Fruit fly (Drosophila melanogaster) whole organism, embryonic: ENCODE measurements around the gene CG14439.

Source experiments
- Antp ChIP-seq: fragments of 200-800 bp; sonication (Bioruptor generic); optimal IDR thresholded peaks from 3 replicates; lab custom pipeline; 2016; ENCODE audit warnings: missing biosample characterization, missing genetic modification characterization
- CG11723 ChIP-seq: fragments of 200-800 bp; sonication (Bioruptor generic); optimal IDR thresholded peaks from 2 replicates; lab custom pipeline; 2017; ENCODE audit warnings: missing biosample characterization, mild to moderate bottlenecking, missing genetic modification characterization
- CG12104 ChIP-seq: fragments of 200-800 bp; sonication (Bioruptor generic); optimal IDR thresholded peaks from 3 replicates; lab custom pipeline; 2016; ENCODE audit warnings: missing biosample characterization, missing genetic modification characterization
- CG12942 ChIP-seq: fragments of 200-800 bp; sonication (Bioruptor generic); optimal IDR thresholded peaks from 3 replicates; lab custom pipeline; 2016; ENCODE audit warnings: missing biosample characterization, missing genetic modification characterization
- CG15073 ChIP-seq: fragments of 200-800 bp; sonication (Bioruptor generic); optimal IDR thresholded peaks from 2 replicates; lab custom pipeline; 2016; ENCODE audit warnings: missing biosample characterization, missing genetic modification characterization
- CG17385 ChIP-seq: fragments of 200-800 bp; sonication (Bioruptor generic); optimal IDR thresholded peaks from 3 replicates; lab custom pipeline; 2018; ENCODE audit warnings: missing biosample characterization, mild to moderate bottlenecking, missing genetic modification characterization
- CG1832 ChIP-seq: fragments of 200-800 bp; sonication (Bioruptor generic); optimal IDR thresholded peaks from 2 replicates; lab custom pipeline; 2017; ENCODE audit warnings: missing biosample characterization, mild to moderate bottlenecking, missing genetic modification characterization, inconsistent platforms
- CG3065 ChIP-seq: fragments of 200-800 bp; sonication (Bioruptor generic); optimal IDR thresholded peaks from 2 replicates; lab custom pipeline; 2016; ENCODE audit warnings: missing biosample characterization, missing genetic modification characterization
- CG3163 ChIP-seq: fragments of 200-800 bp; sonication (Bioruptor generic); optimal IDR thresholded peaks from 3 replicates; lab custom pipeline; 2016; ENCODE audit warnings: missing biosample characterization, missing genetic modification characterization
- CG3726 ChIP-seq: fragments of 200-800 bp; sonication (Bioruptor generic); IDR thresholded peaks from 3 replicates; pipeline ENCODE4, ENCODE4 v1.3.6; 2022; ENCODE audit warnings: missing biosample characterization, missing genetic modification characterization
- CG42726 ChIP-seq: fragments of 200-800 bp; sonication (Bioruptor generic); IDR thresholded peaks from 2 replicates; pipeline ENCODE4 v1.3.6; 2022; ENCODE audit warnings: missing biosample characterization, missing genetic modification characterization; ENCODE audit not compliant: partially characterized antibody
- CG4820 ChIP-seq: fragments of 200-800 bp; sonication (Bioruptor generic); optimal IDR thresholded peaks from 3 replicates; lab custom pipeline; 2016; ENCODE audit warnings: missing biosample characterization, missing genetic modification characterization
- CG6175 ChIP-seq: fragments of 200-800 bp; sonication (Bioruptor generic); IDR thresholded peaks from 3 replicates; pipeline ENCODE4 v1.3.6; 2022; ENCODE audit warnings: missing biosample characterization, missing genetic modification characterization
- CG6791 ChIP-seq: fragments of 200-800 bp; sonication (Bioruptor generic); IDR thresholded peaks from 3 replicates; pipeline ENCODE4 v1.3.6; 2022; ENCODE audit warnings: missing biosample characterization, missing genetic modification characterization; ENCODE audit not compliant: partially characterized antibody
- CG8290 ChIP-seq, 3 experiments: fragments of 200-800 bp; sonication (Bioruptor generic); optimal IDR thresholded peaks; 2 replicates each; lab custom pipeline; 2016 to 2019; ENCODE audit warnings: missing biosample characterization in 3 of 3, missing genetic modification characterization in 3 of 3, mild to moderate bottlenecking in 2 of 3, moderate library complexity in 1 of 3
- D ChIP-seq, 2 experiments: fragments of 200-800 bp in 1 of 2; fragments of >200 bp in 1 of 2; sonication (Bioruptor generic) in 1 of 2; optimal IDR thresholded peaks; 2 replicates in 1 of 2; 3 replicates in 1 of 2; lab custom pipeline; 2017; ENCODE audit warnings: mild to moderate bottlenecking in 1 of 2, missing biosample characterization in 1 of 2, missing genetic modification characterization in 1 of 2, missing genetic modification reagents in 1 of 2
- HLH3B ChIP-seq: fragments of 200-800 bp; sonication (Bioruptor generic); IDR thresholded peaks from 2 replicates; pipeline ENCODE4 v1.3.6; 2022; ENCODE audit warnings: missing biosample characterization, missing genetic modification characterization
- HLH4C ChIP-seq: fragments of 200-800 bp; sonication (Bioruptor generic); IDR thresholded peaks from 3 replicates; pipeline ENCODE4 v1.3.6; 2022; ENCODE audit warnings: missing biosample characterization, missing genetic modification characterization; ENCODE audit not compliant: partially characterized antibody
- HmgZ ChIP-seq: fragments of 200-800 bp; sonication (Bioruptor generic); optimal IDR thresholded peaks from 2 replicates; lab custom pipeline; 2018; ENCODE audit warnings: missing biosample characterization, mild to moderate bottlenecking, missing genetic modification characterization
- Hmr ChIP-seq: fragments of 200-800 bp; sonication (Bioruptor generic); optimal IDR thresholded peaks from 3 replicates; lab custom pipeline; 2017; ENCODE audit warnings: mild to moderate bottlenecking, missing biosample characterization, missing genetic modification reagents, missing genetic modification characterization
- Sox100B ChIP-seq: fragments of 200-800 bp; sonication (Bioruptor generic); optimal IDR thresholded peaks from 3 replicates; lab custom pipeline; 2018; ENCODE audit warnings: missing biosample characterization, mild to moderate bottlenecking, missing genetic modification characterization
- Spps ChIP-seq: fragments of 200-800 bp; sonication (Bioruptor generic); optimal IDR thresholded peaks from 2 replicates; lab custom pipeline; 2018; ENCODE audit warnings: missing biosample characterization, mild to moderate bottlenecking, missing genetic modification characterization
- Trl ChIP-seq, 3 experiments: fragments of >200 bp in 2 of 3; fragments of 200-800 bp in 1 of 3; sonication (Bioruptor generic) in 1 of 3; optimal IDR thresholded peaks; 2 replicates in 1 of 3; 3 replicates in 2 of 3; lab custom pipeline; 2016 to 2017; ENCODE audit warnings: missing biosample characterization in 1 of 3, missing genetic modification characterization in 1 of 3
- bsh ChIP-seq, 2 experiments: fragments of 200-800 bp; sonication (Bioruptor generic); optimal IDR thresholded peaks; 2 replicates each; lab custom pipeline; 2017 to 2018; ENCODE audit warnings: mild to moderate bottlenecking in 2 of 2, missing biosample characterization in 2 of 2, missing genetic modification characterization in 2 of 2, moderate library complexity in 1 of 2
- cato ChIP-seq: fragments of 200-800 bp; sonication (Bioruptor generic); optimal IDR thresholded peaks from 2 replicates; lab custom pipeline; 2016; ENCODE audit warnings: missing biosample characterization, missing genetic modification characterization, borderline replicate concordance
- caup ChIP-seq: fragments of 200-800 bp; sonication (Bioruptor generic); optimal IDR thresholded peaks from 3 replicates; lab custom pipeline; 2017; ENCODE audit warnings: missing biosample characterization, mild to moderate bottlenecking, missing genetic modification characterization, moderate library complexity; ENCODE audit not compliant: severe bottlenecking
- crol ChIP-seq: fragments of 200-800 bp; sonication (Bioruptor generic); IDR thresholded peaks from 2 replicates; pipeline ENCODE4 v1.3.6; 2022; ENCODE audit warnings: missing biosample characterization, missing genetic modification characterization
- crp ChIP-seq, 2 experiments: fragments of 200-800 bp; sonication (Bioruptor generic); optimal IDR thresholded peaks; 2 replicates in 1 of 2; 3 replicates in 1 of 2; lab custom pipeline; 2017; ENCODE audit warnings: missing biosample characterization in 2 of 2, missing genetic modification characterization in 2 of 2, mild to moderate bottlenecking in 1 of 2, moderate library complexity in 1 of 2
- en ChIP-seq: fragments of 200-800 bp; sonication (Bioruptor generic); optimal IDR thresholded peaks from 2 replicates; lab custom pipeline; 2016; ENCODE audit warnings: missing biosample characterization, missing genetic modification characterization
- esg ChIP-seq: fragments of 200-800 bp; sonication (Bioruptor generic); conservative IDR thresholded peaks from 2 replicates; pipeline ENCODE4 v1.3.6; 2022; ENCODE audit warnings: missing biosample characterization, missing genetic modification characterization
- eyg ChIP-seq: fragments of 200-800 bp; sonication (Bioruptor generic); optimal IDR thresholded peaks from 3 replicates; lab custom pipeline; 2016; ENCODE audit warnings: missing biosample characterization, missing genetic modification characterization
- gcm2 ChIP-seq: fragments of 200-800 bp; sonication (Bioruptor generic); optimal IDR thresholded peaks from 2 replicates; lab custom pipeline; 2016; ENCODE audit warnings: missing biosample characterization, missing genetic modification characterization
- ham ChIP-seq: fragments of 200-800 bp; sonication (Bioruptor generic); IDR thresholded peaks from 2 replicates; pipeline ENCODE4 v1.3.6; 2022; ENCODE audit warnings: missing biosample characterization, missing genetic modification characterization
- hb ChIP-seq: fragments of 200-800 bp; sonication (Bioruptor generic); IDR thresholded peaks from 3 replicates; pipeline ENCODE4 v1.3.6; 2022; ENCODE audit warnings: missing biosample characterization, missing genetic modification characterization; ENCODE audit not compliant: partially characterized antibody
- hth ChIP-seq: fragments of >200 bp; optimal IDR thresholded peaks from 2 replicates; lab custom pipeline; 2017; ENCODE audit warnings: inconsistent platforms
- insv ChIP-seq, 2 experiments: fragments of 200-800 bp; sonication (Bioruptor generic); optimal IDR thresholded peaks; 3 replicates each; lab custom pipeline; 2016 to 2018; ENCODE audit warnings: missing biosample characterization in 2 of 2, missing genetic modification characterization in 2 of 2
- kay ChIP-seq: fragments of 200-800 bp; sonication (Bioruptor generic); optimal IDR thresholded peaks from 2 replicates; lab custom pipeline; 2016; ENCODE audit warnings: missing biosample characterization, missing genetic modification characterization
- lmd ChIP-seq: fragments of 200-800 bp; sonication (Bioruptor generic); IDR thresholded peaks from 2 replicates; pipeline ENCODE4 v1.3.6; 2022; ENCODE audit warnings: missing biosample characterization, missing genetic modification characterization
- lov ChIP-seq, 2 experiments: fragments of 200-800 bp in 1 of 2; fragments of >200 bp in 1 of 2; sonication (Bioruptor generic) in 1 of 2; IDR thresholded peaks in 1 of 2; optimal IDR thresholded peaks in 1 of 2; 2 replicates in 1 of 2; 3 replicates in 1 of 2; pipeline versions ENCODE4 v1.3.6 to Lab custom; 2017 to 2022; ENCODE audit warnings: missing biosample characterization in 1 of 2, missing genetic modification characterization in 1 of 2
- mirr ChIP-seq: fragments of 200-800 bp; sonication (Bioruptor generic); optimal IDR thresholded peaks from 3 replicates; lab custom pipeline; 2018; ENCODE audit warnings: missing biosample characterization, mild to moderate bottlenecking, missing genetic modification characterization
- nmo ChIP-seq: fragments of 200-800 bp; sonication (Bioruptor generic); optimal IDR thresholded peaks from 2 replicates; lab custom pipeline; 2018; ENCODE audit warnings: missing biosample characterization, mild to moderate bottlenecking, missing genetic modification characterization, moderate library complexity
- prd ChIP-seq, 3 experiments: fragments of >200 bp in 2 of 3; fragments of 200-800 bp in 1 of 3; sonication (Bioruptor generic) in 1 of 3; optimal IDR thresholded peaks in 2 of 3; IDR thresholded peaks in 1 of 3; 2 replicates in 2 of 3; 3 replicates in 1 of 3; pipeline versions ENCODE4 v1.3.6 to Lab custom; 2017 to 2022; ENCODE audit warnings: missing biosample characterization in 1 of 3, missing genetic modification characterization in 1 of 3
- salm ChIP-seq: fragments of 200-800 bp; sonication (Bioruptor generic); optimal IDR thresholded peaks from 2 replicates; lab custom pipeline; 2018; ENCODE audit warnings: missing biosample characterization, mild to moderate bottlenecking, missing genetic modification characterization
- sd ChIP-seq: fragments of 200-800 bp; sonication (Bioruptor generic); optimal IDR thresholded peaks from 3 replicates; lab custom pipeline; 2018; ENCODE audit warnings: missing biosample characterization, mild to moderate bottlenecking, missing genetic modification characterization, moderate library complexity
- seq ChIP-seq: fragments of 200-800 bp; sonication (Bioruptor generic); IDR thresholded peaks from 2 replicates; pipeline ENCODE4 v1.3.6; 2022; ENCODE audit warnings: missing biosample characterization, missing genetic modification characterization
- tap ChIP-seq: fragments of 200-800 bp; optimal IDR thresholded peaks from 3 replicates; lab custom pipeline; 2019; ENCODE audit warnings: missing biosample characterization, mild to moderate bottlenecking, missing genetic modification characterization, moderate library complexity
- tin ChIP-seq: fragments of 200-800 bp; sonication (Bioruptor generic); optimal IDR thresholded peaks from 3 replicates; lab custom pipeline; 2016; ENCODE audit warnings: missing biosample characterization, missing genetic modification characterization

CG14439 gene

DNA sequence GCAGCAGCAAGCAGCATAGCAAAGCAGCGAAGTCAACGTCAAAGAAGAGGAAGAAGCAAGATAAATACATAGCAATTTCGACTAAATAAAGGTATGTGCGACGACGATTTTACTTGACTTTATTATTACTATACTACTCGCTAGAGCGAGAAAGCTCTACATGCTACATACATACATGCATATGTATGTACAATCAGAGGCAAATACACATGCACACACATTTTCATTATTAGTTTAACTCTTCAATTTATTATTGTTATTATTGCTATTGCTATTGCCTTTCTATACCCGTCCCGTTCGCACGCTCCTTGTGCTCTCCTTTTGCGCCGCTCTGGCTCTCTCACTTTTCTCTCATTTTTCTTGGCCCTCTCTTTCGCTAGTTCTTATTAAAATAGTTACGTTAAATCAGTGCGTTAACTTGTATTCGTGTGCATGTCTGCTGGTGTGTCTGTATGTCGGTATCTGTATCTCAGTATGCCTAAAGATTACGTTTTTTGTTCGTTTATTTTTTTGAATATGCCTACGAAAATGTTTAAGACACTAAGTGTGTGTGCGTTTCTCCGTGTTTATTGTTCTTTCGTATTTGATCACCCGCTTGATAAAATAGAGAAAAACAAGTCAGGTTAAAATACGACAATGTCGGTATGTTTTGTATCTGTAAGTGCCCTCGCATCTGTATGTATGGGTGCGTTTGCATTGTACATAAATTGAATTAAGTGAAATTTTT, 46.9 kb upstream of the CG14439 start (continued):
- TF ChIP-seq nmo (GFP tag; lab: Kevin White, UChicago) = no peak
- no peak for TF ChIP-seq insv (GFP tag; optimal IDR thresholded peaks at IDR 0.05; lab: Kevin White, UChicago)
- no peak for TF ChIP-seq CG3163 (GFP tag; lab: Kevin White, UChicago)
- no peak for TF ChIP-seq CG1832 (GFP tag; lab: Kevin White, UChicago)
- TF ChIP-seq HmgZ (tag; lab: Kevin White, UChicago) = no peak
- TF ChIP-seq hb = no peak
- TF ChIP-seq lmd (GFP tag; lab: Robert Waterston, UW) = no peak
- no peak for TF ChIP-seq CG6791
- no peak for TF ChIP-seq crp (GFP tag; optimal IDR thresholded peaks at IDR 0.05; lab: Kevin White, UChicago)
- TF ChIP-seq sd (tag; lab: Kevin White, UChicago) = peak; percentile 48
- TF ChIP-seq kay (GFP tag; lab: Kevin White, UChicago) = no peak
- no peak for TF ChIP-seq CG12942 (GFP tag; lab: Kevin White, UChicago)
- TF ChIP-seq D (optimal IDR thresholded peaks at IDR 0.05; lab: Kevin White, UChicago) = no peak
- no peak for TF ChIP-seq D (GFP tag; optimal IDR thresholded peaks at IDR 0.05; lab: Kevin White, UChicago)
- TF ChIP-seq tin (GFP tag; lab: Kevin White, UChicago) = no peak
- TF ChIP-seq salm (tag; lab: Kevin White, UChicago) = peak; percentile 20
- no peak for TF ChIP-seq seq
- TF ChIP-seq Spps (tag; lab: Kevin White, UChicago) = no peak
- peak; percentile 28 for TF ChIP-seq caup (GFP tag; lab: Kevin White, UChicago)
- no peak for TF ChIP-seq hth (lab: Kevin White, UChicago)
- TF ChIP-seq CG11723 (GFP tag; lab: Kevin White, UChicago) = no peak
- TF ChIP-seq Sox100B (GFP tag; lab: Kevin White, UChicago) = no peak
- TF ChIP-seq CG4820 (GFP tag; lab: Kevin White, UChicago) = no peak
- no peak for TF ChIP-seq gcm2 (GFP tag; lab: Kevin White, UChicago)
- no peak for TF ChIP-seq en (GFP tag; lab: Kevin White, UChicago)
- no peak for TF ChIP-seq CG42726 (GFP tag; lab: Robert Waterston, UW)
- no peak for TF ChIP-seq CG3726 (GFP tag; lab: Robert Waterston, UW)
- peak; percentile 79 to 93 for TF ChIP-seq Trl (optimal IDR thresholded peaks at IDR 0.05; lab: Kevin White, UChicago)
- TF ChIP-seq Trl (GFP tag; optimal IDR thresholded peaks at IDR 0.05; lab: Kevin White, UChicago) = no peak
- TF ChIP-seq crol (GFP tag; lab: Robert Waterston, UW) = no peak
- no peak for TF ChIP-seq cato (GFP tag; lab: Kevin White, UChicago)
- no peak for TF ChIP-seq ham (GFP tag; lab: Robert Waterston, UW)
- TF ChIP-seq bsh (GFP tag; optimal IDR thresholded peaks at IDR 0.05; lab: Kevin White, UChicago) = no peak
- TF ChIP-seq mirr = peak; percentile 89
- no peak for TF ChIP-seq Hmr
- no peak for TF ChIP-seq Antp
- TF ChIP-seq CG15073 (GFP tag; lab: Kevin White, UChicago) = no peak
- no peak for TF ChIP-seq lov (optimal IDR thresholded peaks at IDR 0.05; lab: Kevin White, UChicago)
- TF ChIP-seq lov (GFP tag; IDR thresholded peaks at IDR 0.05; lab: Robert Waterston, UW) = no peak
- TF ChIP-seq CG3065 = no peak
- TF ChIP-seq HLH4C = no peak
- TF ChIP-seq eyg (GFP tag; lab: Kevin White, UChicago) = no peak
- no peak for TF ChIP-seq prd (optimal IDR thresholded peaks at IDR 0.05; lab: Kevin White, UChicago)
- TF ChIP-seq prd (GFP tag; IDR thresholded peaks at IDR 0.05; lab: Robert Waterston, UW) = no peak
- peak; percentile 86 for TF ChIP-seq CG17385 (GFP tag; lab: Kevin White, UChicago)
- TF ChIP-seq HLH3B = no peak
- TF ChIP-seq CG12104 (GFP tag; lab: Kevin White, UChicago) = no peak
- TF ChIP-seq CG6175 (GFP tag; lab: Robert Waterston, UW) = no peak
- peak; percentile 6 for TF ChIP-seq tap (tag; lab: Kevin White, UChicago)
- no peak for TF ChIP-seq esg
- TF ChIP-seq CG8290 (GFP tag; optimal IDR thresholded peaks at IDR 0.05; lab: Kevin White, UChicago) = no peak
- TF ChIP-seq CG8290 (tag; optimal IDR thresholded peaks at IDR 0.05; lab: Kevin White, UChicago) = peak in 1 of 2 experiments; percentile 6
